Worm (Caenorhabditis elegans) whole organism, midembryonic: ENCODE measurements around the gene gar-2.

Experiments used
- cog-1 ChIP-seq: sonication (generic microtip); optimal IDR thresholded peaks from 2 replicates; lab custom pipeline; 2016; ENCODE audit warnings: missing genetic modification characterization, missing compliant biosample characterization
- flt-1 ChIP-seq: fragments of 200-800 bp; sonication (Bioruptor generic); IDR thresholded peaks from 2 replicates; pipeline ENCODE4 v1.3.6; 2022; ENCODE audit warnings: missing genetic modification characterization, missing compliant biosample characterization
- med-1 ChIP-seq: sonication (generic microtip); optimal IDR thresholded peaks from 2 replicates; lab custom pipeline; 2017; ENCODE audit warnings: missing genetic modification characterization, mild to moderate bottlenecking, missing compliant biosample characterization, antibody characterized with exemption, missing genetic modification reagents; ENCODE audit not compliant: insufficient read depth
- ref-1 ChIP-seq: fragments of 200-800 bp; sonication (Bioruptor generic); conservative IDR thresholded peaks from 2 replicates; pipeline ENCODE4 v1.3.6; 2022; ENCODE audit warnings: missing genetic modification reagents, missing genetic modification characterization, missing compliant biosample characterization
- tab-1 ChIP-seq: fragments of 200-800 bp; sonication (Bioruptor generic); IDR thresholded peaks from 2 replicates; pipeline ENCODE4 v1.3.6; 2022; ENCODE audit warnings: missing genetic modification characterization, missing compliant biosample characterization
- ztf-23 ChIP-seq: fragments of 200-800 bp; sonication (Bioruptor generic); IDR thresholded peaks from 2 replicates; pipeline ENCODE4 v1.3.6; 2022; ENCODE audit warnings: missing genetic modification reagents, missing genetic modification characterization, missing compliant biosample characterization
- ztf-29 ChIP-seq: fragments of 200-800 bp; sonication (Bioruptor generic); IDR thresholded peaks from 2 replicates; pipeline ENCODE4 v1.3.6; 2022; ENCODE audit warnings: missing genetic modification reagents, missing genetic modification characterization, missing compliant biosample characterization

DNA sequence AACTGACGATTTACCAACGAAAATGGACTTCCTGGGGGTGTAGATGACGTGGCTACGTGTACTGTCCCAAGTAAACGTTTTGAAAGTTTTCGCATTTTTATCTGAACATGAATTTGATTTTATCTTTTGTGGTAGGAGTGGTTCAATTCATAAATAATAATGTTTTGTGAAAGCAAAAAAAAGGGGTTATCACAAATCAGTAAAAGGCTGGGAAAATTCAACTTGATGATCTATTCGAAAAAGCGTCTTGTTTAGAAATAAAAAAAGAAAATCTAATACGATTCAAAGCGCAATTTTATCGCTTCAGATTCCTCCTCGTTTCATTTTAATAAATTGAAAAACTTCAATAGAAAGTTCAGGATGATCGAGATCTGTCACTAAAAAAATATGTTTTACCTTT is 15.0 kb downstream of the gar-2 start, which contains the start of gene C56G2.5:
- no peak for TF ChIP-seq tab-1 (GFP tag; lab: Robert Waterston, UW)
- TF ChIP-seq flt-1 (GFP tag; lab: Robert Waterston, UW), result no peak
- no peak for TF ChIP-seq cog-1
- TF ChIP-seq ref-1, result no peak
- no peak for TF ChIP-seq med-1 (GFP tag; lab: Kevin White, UChicago)
- TF ChIP-seq ztf-23, result no peak
- TF ChIP-seq ztf-29 (GFP tag; lab: Robert Waterston, UW), result no peak
